Worm (Caenorhabditis elegans): ENCODE results near the gene ncx-2.

ncx-2 gene

DNA sequence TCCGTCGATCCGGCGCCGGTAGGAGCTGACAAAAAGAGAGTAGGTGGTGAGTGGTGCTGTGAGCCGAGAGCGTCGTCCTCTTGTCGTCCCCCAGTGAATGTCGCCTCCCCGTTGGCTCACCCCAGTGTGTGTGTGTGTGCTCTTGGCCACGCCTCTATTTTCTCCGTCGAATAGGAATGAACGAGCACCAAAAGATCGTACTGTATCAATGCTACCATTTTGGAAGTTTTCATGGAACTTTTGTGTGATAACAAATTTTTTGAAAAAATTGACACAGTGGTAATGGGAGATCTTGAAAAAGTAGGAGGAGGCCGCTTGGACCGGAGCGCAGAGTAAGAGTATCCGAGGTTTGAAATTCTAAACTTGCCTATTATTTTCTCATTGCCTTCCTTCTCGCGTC lies 16.0 kb downstream of the ncx-2 start, which contains the start of gene ceh-34:
TSS of gene ceh-34 (minus strand) at position 101 of the 400 bp plus-strand sequence.
- TF ChIP-seq hnd-1 (tag; optimal IDR thresholded peaks at IDR 0.05) (no peak), sea-1 (GFP tag; conservative IDR thresholded peaks at IDR 0.05) (no peak), hmbx-1 (tag; optimal IDR thresholded peaks at IDR 0.05) (no peak), pes-1 (GFP tag; IDR thresholded peaks at IDR 0.05) (no peak), scrt-1 (GFP tag; IDR thresholded peaks at IDR 0.05) (0 out of 2 replicates have a peak, but pooled peaks have one; percentile 45)

DNA sequence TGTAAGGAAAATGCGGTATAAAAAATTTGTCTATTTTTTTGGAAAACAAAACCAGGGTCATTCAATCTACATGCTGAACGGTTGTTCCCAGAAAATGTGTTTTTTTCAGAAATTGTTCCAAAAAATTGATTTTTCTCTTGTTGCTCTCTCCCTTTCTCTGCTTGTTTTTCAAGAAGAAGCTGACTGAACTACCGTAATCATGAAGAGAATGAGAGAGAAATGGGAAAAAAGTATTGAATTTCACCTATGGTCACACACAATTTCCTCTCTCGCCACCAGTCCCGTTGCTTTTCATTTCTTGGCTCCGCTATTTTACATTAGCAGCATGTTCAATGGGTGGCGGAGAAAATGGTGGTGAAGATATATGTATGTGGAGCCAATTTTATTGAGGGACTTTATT lies 19.3 kb downstream of the ncx-2 start:
- TF ChIP-seq B0310.2 (tag; optimal IDR thresholded peaks at IDR 0.05): no peak
- no peak for TF ChIP-seq tra-4 (tag; optimal IDR thresholded peaks at IDR 0.05)
- no peak for TF ChIP-seq ceh-13 (GFP tag; optimal IDR thresholded peaks at IDR 0.05)
- no peak for TF ChIP-seq tbx-37 (GFP tag; conservative IDR thresholded peaks at IDR 0.05)
- no peak for TF ChIP-seq ama-1 (optimal IDR thresholded peaks at IDR 0.05)
- TF ChIP-seq ets-7 (tag; optimal IDR thresholded peaks at IDR 0.05): no peak
- no peak for TF ChIP-seq tbx-11 (GFP tag; IDR thresholded peaks at IDR 0.05)
- TF ChIP-seq aly-1 (tag; optimal IDR thresholded peaks at IDR 0.05): no peak
- TF ChIP-seq hnd-1 (tag; optimal IDR thresholded peaks at IDR 0.05): no peak
- TF ChIP-seq F13C5.2 (tag; optimal IDR thresholded peaks at IDR 0.05): no peak
- no peak for TF ChIP-seq pes-1 (GFP tag; IDR thresholded peaks at IDR 0.05)
- TF ChIP-seq scrt-1 (GFP tag; IDR thresholded peaks at IDR 0.05): no peak
- no peak for TF ChIP-seq ceh-36 (tag; optimal IDR thresholded peaks at IDR 0.05)
- TF ChIP-seq sea-1 (GFP tag; conservative IDR thresholded peaks at IDR 0.05): no peak
- TF ChIP-seq hmg-4 (GFP tag; optimal IDR thresholded peaks at IDR 0.05): no peak
- TF ChIP-seq flt-1 (GFP tag; IDR thresholded peaks at IDR 0.05): no peak
- no peak for TF ChIP-seq hmbx-1 (tag; optimal IDR thresholded peaks at IDR 0.05)

DNA sequence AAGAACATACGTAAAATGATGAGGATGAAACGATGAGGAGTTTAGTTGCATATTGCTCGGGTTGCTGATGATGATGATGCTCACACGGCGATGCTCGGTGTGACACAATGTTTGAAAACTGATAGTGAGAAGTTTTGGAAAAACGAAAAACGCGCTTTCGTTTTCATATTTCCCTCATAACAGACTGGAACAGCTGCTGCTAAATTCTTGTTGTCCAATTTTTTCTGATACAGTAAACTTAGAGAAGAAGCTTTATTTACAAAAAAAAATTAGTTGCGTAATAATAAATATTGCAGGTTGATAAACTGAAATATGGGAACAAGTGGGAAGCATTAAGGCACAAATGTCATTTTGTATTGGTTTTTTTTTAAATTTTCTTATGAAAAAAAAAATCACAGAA lies 21.1 kb downstream of the ncx-2 start, which contains the start of gene ceh-33:
TSS of gene ceh-33 (minus strand) at position 101 of the 400 bp plus-strand sequence.
- TF ChIP-seq scrt-1 (GFP tag; IDR thresholded peaks at IDR 0.05): no peak
- no peak for TF ChIP-seq F13C5.2 (tag; optimal IDR thresholded peaks at IDR 0.05)
- no peak for TF ChIP-seq ceh-36 (tag; optimal IDR thresholded peaks at IDR 0.05)
- no peak for TF ChIP-seq tra-4 (tag; optimal IDR thresholded peaks at IDR 0.05)
- TF ChIP-seq ets-7 (tag; optimal IDR thresholded peaks at IDR 0.05): no peak
- TF ChIP-seq B0310.2 (tag; optimal IDR thresholded peaks at IDR 0.05): no peak
- TF ChIP-seq hnd-1 (tag; optimal IDR thresholded peaks at IDR 0.05): no peak
- TF ChIP-seq hmg-4 (GFP tag; optimal IDR thresholded peaks at IDR 0.05): no peak
- no peak for TF ChIP-seq sea-1 (GFP tag; conservative IDR thresholded peaks at IDR 0.05)
- no peak for TF ChIP-seq aly-1 (tag; optimal IDR thresholded peaks at IDR 0.05)
- TF ChIP-seq ceh-13 (GFP tag; optimal IDR thresholded peaks at IDR 0.05): no peak
- no peak for TF ChIP-seq hmbx-1 (tag; optimal IDR thresholded peaks at IDR 0.05)
- TF ChIP-seq tbx-37 (GFP tag; conservative IDR thresholded peaks at IDR 0.05): no peak
- TF ChIP-seq tbx-11 (GFP tag; IDR thresholded peaks at IDR 0.05): no peak

DNA sequence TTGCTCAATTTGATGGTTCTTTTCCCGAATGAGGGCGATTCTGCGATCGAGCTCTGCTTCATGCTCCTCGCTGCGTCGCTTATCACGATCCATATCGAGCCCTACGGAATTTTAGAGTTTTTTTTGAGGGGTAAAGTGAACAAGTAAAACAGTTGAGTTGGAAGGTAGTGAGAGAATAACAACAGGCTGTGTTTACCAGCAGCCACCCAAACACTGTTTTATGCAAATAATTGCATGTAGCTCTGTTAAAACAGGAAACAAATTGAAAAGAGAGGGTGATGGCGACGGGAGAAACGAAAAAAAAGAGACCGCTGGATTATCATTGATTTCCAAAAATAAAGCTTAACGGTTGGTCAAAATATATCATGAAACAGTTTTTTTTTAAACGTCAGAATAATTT lies 24.8 kb downstream of the ncx-2 start, which contains the start of gene C10G8.8:
TSS of gene C10G8.8 (minus strand) at position 101 of the 400 bp plus-strand sequence.
- TF ChIP-seq hmg-4 (GFP tag; optimal IDR thresholded peaks at IDR 0.05): no peak
- no peak for TF ChIP-seq F13C5.2 (tag; optimal IDR thresholded peaks at IDR 0.05)
- TF ChIP-seq hmbx-1 (tag; optimal IDR thresholded peaks at IDR 0.05): no peak
- no peak for TF ChIP-seq tra-4 (tag; optimal IDR thresholded peaks at IDR 0.05)

DNA sequence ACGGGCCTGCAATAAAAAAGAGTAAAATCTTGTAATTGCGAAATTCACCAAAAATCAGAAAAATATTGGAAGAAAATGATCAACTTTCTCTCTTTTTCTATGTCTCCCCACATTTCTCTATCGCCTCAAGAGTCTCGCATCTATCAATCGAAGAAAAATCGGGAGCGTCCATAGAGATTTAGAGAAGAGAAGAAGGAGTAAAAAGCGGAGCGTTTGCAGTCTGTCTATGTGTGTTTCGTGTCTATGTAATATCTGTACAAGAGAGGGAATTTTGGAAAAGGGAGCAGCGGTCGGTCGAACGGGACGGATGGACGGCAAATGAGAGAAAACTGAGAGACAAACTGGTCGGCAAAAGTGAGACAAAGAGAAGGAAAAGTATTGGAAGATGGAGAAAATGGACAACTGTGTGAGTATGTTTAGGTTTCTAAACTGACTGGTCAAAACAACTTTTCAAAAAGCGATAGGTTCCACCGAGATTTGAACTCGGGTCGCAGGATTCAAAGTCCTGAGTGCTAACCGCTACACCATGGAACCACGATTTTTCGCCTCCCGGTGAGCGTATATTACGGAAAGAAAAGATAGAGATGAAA lies 26.3 kb downstream of the ncx-2 start:
- TF ChIP-seq scrt-1 (GFP tag; IDR thresholded peaks at IDR 0.05): 0 out of 2 replicates have a peak, but pooled peaks have one; percentile 25
- no peak for TF ChIP-seq ceh-36 (tag; optimal IDR thresholded peaks at IDR 0.05)

DNA sequence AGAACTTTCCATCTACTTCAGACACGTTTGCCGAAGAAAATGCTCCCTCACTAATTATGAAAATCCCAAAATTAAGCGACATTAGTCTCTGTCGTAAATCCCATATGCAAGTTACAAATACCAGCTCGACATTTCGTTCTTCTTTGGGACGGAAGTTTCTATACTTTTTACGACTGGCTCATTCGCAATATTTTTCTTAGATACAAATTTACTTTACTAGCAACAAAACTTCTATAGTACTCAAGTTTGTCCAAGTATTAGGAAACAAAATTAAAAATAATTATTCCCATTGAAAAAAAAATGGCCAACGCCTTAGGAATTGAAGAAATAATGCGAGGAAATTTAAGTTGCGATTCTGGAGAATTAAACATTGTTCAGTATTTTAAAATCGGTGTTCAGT lies 27.5 kb downstream of the ncx-2 start, which contains the start of gene srg-26:
TSS of gene srg-26 (plus strand) at position 301 of the 400 bp plus-strand sequence.
- TF ChIP-seq flt-1 (GFP tag; IDR thresholded peaks at IDR 0.05): no peak
- no peak for TF ChIP-seq tbx-37 (GFP tag; conservative IDR thresholded peaks at IDR 0.05)
- TF ChIP-seq ceh-13 (GFP tag; optimal IDR thresholded peaks at IDR 0.05): no peak
- no peak for TF ChIP-seq tbx-11 (GFP tag; IDR thresholded peaks at IDR 0.05)
- TF ChIP-seq tra-4 (tag; optimal IDR thresholded peaks at IDR 0.05): no peak
- no peak for TF ChIP-seq sea-1 (GFP tag; conservative IDR thresholded peaks at IDR 0.05)
- no peak for TF ChIP-seq ceh-36 (tag; optimal IDR thresholded peaks at IDR 0.05)
- no peak for TF ChIP-seq B0310.2 (tag; optimal IDR thresholded peaks at IDR 0.05)
- no peak for TF ChIP-seq hmg-4 (GFP tag; optimal IDR thresholded peaks at IDR 0.05)
- no peak for TF ChIP-seq ama-1 (optimal IDR thresholded peaks at IDR 0.05)
- no peak for TF ChIP-seq hnd-1 (tag; optimal IDR thresholded peaks at IDR 0.05)
- TF ChIP-seq pes-1 (GFP tag; IDR thresholded peaks at IDR 0.05): no peak
- TF ChIP-seq ets-7 (tag; optimal IDR thresholded peaks at IDR 0.05): no peak

DNA sequence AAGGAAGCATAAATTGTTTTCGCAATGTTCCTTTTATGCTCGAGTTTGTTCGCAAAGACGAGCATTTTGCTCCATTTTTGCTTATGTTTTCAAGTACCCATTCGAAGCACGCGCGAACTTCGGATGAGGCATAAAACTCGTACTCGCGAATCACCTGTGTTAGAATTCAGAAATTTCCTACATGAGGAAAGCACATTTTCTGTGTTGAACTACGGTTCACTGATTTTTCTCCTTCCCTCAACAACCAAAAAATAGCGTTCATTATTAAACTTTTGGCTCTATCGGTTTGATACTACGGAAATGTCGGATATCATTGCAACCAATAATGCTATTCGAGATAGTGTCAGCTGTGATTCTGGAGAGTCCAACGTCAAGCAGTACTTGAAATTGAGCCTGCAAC lies 31.1 kb downstream of the ncx-2 start, which contains the start of gene srg-28:
TSS of gene srg-28 (plus strand) at position 301 of the 400 bp plus-strand sequence.
- TF ChIP-seq ama-1 (optimal IDR thresholded peaks at IDR 0.05) (no peak), F13C5.2 (tag; optimal IDR thresholded peaks at IDR 0.05) (no peak), ceh-13 (GFP tag; optimal IDR thresholded peaks at IDR 0.05) (no peak), ceh-36 (tag; optimal IDR thresholded peaks at IDR 0.05) (no peak), aly-1 (tag; optimal IDR thresholded peaks at IDR 0.05) (no peak), ets-7 (tag; optimal IDR thresholded peaks at IDR 0.05) (no peak), scrt-1 (GFP tag; IDR thresholded peaks at IDR 0.05) (no peak), B0310.2 (tag; optimal IDR thresholded peaks at IDR 0.05) (no peak)

DNA sequence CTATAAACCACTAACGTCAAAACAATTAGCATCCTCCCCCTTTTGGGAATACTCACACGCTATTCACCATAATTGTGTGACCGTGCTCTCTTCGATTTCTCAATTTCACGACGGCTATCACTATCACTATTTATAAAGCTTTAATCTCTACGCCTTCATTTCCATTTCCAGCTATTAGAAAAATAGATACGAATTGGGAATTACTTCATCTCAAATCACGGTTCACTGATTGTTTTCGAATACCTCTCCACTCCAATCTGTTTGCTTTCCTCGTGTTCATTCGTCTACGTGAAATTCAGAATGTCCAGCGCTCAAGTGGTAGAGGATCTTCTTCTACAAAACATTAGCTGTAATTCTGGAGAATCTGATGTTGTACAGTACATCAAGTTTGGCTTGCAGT lies 33.4 kb downstream of the ncx-2 start, which contains the start of gene srg-29:
TSS of gene srg-29 (plus strand) at position 301 of the 400 bp plus-strand sequence.
- TF ChIP-seq sea-1 (GFP tag; conservative IDR thresholded peaks at IDR 0.05) (no peak), F13C5.2 (tag; optimal IDR thresholded peaks at IDR 0.05) (no peak), pes-1 (GFP tag; IDR thresholded peaks at IDR 0.05) (no peak), ceh-13 (GFP tag; optimal IDR thresholded peaks at IDR 0.05) (no peak), ets-7 (tag; optimal IDR thresholded peaks at IDR 0.05) (no peak), hnd-1 (tag; optimal IDR thresholded peaks at IDR 0.05) (no peak), ama-1 (optimal IDR thresholded peaks at IDR 0.05) (no peak), tbx-11 (GFP tag; IDR thresholded peaks at IDR 0.05) (no peak), ceh-36 (tag; optimal IDR thresholded peaks at IDR 0.05) (no peak), tra-4 (tag; optimal IDR thresholded peaks at IDR 0.05) (no peak), scrt-1 (GFP tag; IDR thresholded peaks at IDR 0.05) (no peak), B0310.2 (tag; optimal IDR thresholded peaks at IDR 0.05) (no peak), aly-1 (tag; optimal IDR thresholded peaks at IDR 0.05) (no peak), hmg-4 (GFP tag; optimal IDR thresholded peaks at IDR 0.05) (no peak), hmbx-1 (tag; optimal IDR thresholded peaks at IDR 0.05) (no peak), tbx-37 (GFP tag; conservative IDR thresholded peaks at IDR 0.05) (no peak), flt-1 (GFP tag; IDR thresholded peaks at IDR 0.05) (no peak)

Measured in whole organism, early embryonic.